Fruit fly (Drosophila melanogaster): Measurements from ENCODE around the gene inaF-C.
A peak's percentile ranks its signal among the peaks of the same experiment; 100 is the strongest.

Gene inaF-C

dm6 chrX:11678539-11679040 lies 53.0 kb downstream of the inaF-C start, which contains the start of the genes Vlet and bif (continued):
- peak; percentile 71 for TF ChIP-seq CG17385 (GFP tag; optimal IDR thresholded peaks at IDR 0.05)
- TF ChIP-seq unc-4 (GFP tag; IDR thresholded peaks at IDR 0.05; ENCODE audit: partially characterized antibody): peak; percentile 59; the same call in 1 of the 2 replicates
- no peak for TF ChIP-seq h (optimal IDR thresholded peaks at IDR 0.05)
- no peak for TF ChIP-seq CG17328 (GFP tag; IDR thresholded peaks at IDR 0.05)
- peak; percentile 56 for TF ChIP-seq D19A (tag; optimal IDR thresholded peaks at IDR 0.05)
- peak; percentile 62 for TF ChIP-seq CG1233 (GFP tag; optimal IDR thresholded peaks at IDR 0.05)
- no peak for TF ChIP-seq Mes4 (GFP tag; optimal IDR thresholded peaks at IDR 0.05)
- TF ChIP-seq Atf-2 (GFP tag; optimal IDR thresholded peaks at IDR 0.05): peak; percentile 19
- 0 out of 3 replicates have a peak, but pooled peaks have one; percentile 18 for TF ChIP-seq CG6175 (GFP tag; IDR thresholded peaks at IDR 0.05)
- TF ChIP-seq CG18262 (tag; optimal IDR thresholded peaks at IDR 0.05): peak; percentile 70
- no peak for TF ChIP-seq D (optimal IDR thresholded peaks at IDR 0.05)
- peak; percentile 44 for TF ChIP-seq D (GFP tag; optimal IDR thresholded peaks at IDR 0.05)
- TF ChIP-seq C15 (GFP tag; IDR thresholded peaks at IDR 0.05): no peak
- no peak for TF ChIP-seq B-H1 (GFP tag; IDR thresholded peaks at IDR 0.05)
- TF ChIP-seq ash1 (GFP tag; optimal IDR thresholded peaks at IDR 0.05): no peak
- peak; percentile 61; the same call in 2 of the 3 replicates for TF ChIP-seq CG11560 (tag; IDR thresholded peaks at IDR 0.05)
- no peak for TF ChIP-seq disco-r (GFP tag; optimal IDR thresholded peaks at IDR 0.05)
- peak; percentile 61 for TF ChIP-seq Sry-δ (GFP tag; optimal IDR thresholded peaks at IDR 0.05)
- no peak for TF ChIP-seq NK7.1 (GFP tag; optimal IDR thresholded peaks at IDR 0.05)
- peak; percentile 33 for TF ChIP-seq Hsf (GFP tag; optimal IDR thresholded peaks at IDR 0.05)
- TF ChIP-seq tx (GFP tag; optimal IDR thresholded peaks at IDR 0.05): peak; percentile 29
- peak; percentile 33 for TF ChIP-seq Asciz (GFP tag; optimal IDR thresholded peaks at IDR 0.05)
- TF ChIP-seq br (optimal IDR thresholded peaks at IDR 0.05): no peak
- TF ChIP-seq CG12744 (GFP tag; optimal IDR thresholded peaks at IDR 0.05): no peak
- TF ChIP-seq CG17359 (tag; optimal IDR thresholded peaks at IDR 0.05): peak; percentile 47
- TF ChIP-seq CG13424 (tag; optimal IDR thresholded peaks at IDR 0.05): peak; percentile 78
- peak; percentile 34 for TF ChIP-seq Six4 (GFP tag; optimal IDR thresholded peaks at IDR 0.05)
- peak; percentile 74 for TF ChIP-seq ind (GFP tag; optimal IDR thresholded peaks at IDR 0.05)
- TF ChIP-seq CG18764 (GFP tag; optimal IDR thresholded peaks at IDR 0.05): peak; percentile 16
- TF ChIP-seq schlank (tag; optimal IDR thresholded peaks at IDR 0.05): no peak
- peak; percentile 27 for TF ChIP-seq Myb (GFP tag; optimal IDR thresholded peaks at IDR 0.05)
- TF ChIP-seq bbx (GFP tag; IDR thresholded peaks at IDR 0.05; ENCODE audit: partially characterized antibody): peak; percentile 55
- peak; percentile 41; the same call in 1 of the 2 replicates for TF ChIP-seq CG14667 (GFP tag; IDR thresholded peaks at IDR 0.05)
- TF ChIP-seq lab (GFP tag; optimal IDR thresholded peaks at IDR 0.05): no peak
- TF ChIP-seq lov (optimal IDR thresholded peaks at IDR 0.05): no peak
- TF ChIP-seq lov (GFP tag; IDR thresholded peaks at IDR 0.05): 0 out of 3 replicates have a peak, but pooled peaks have one; percentile 9
- TF ChIP-seq gsb (GFP tag; IDR thresholded peaks at IDR 0.05): no peak
- TF ChIP-seq Ada2b (GFP tag; IDR thresholded peaks at IDR 0.05): 0 out of 2 replicates have a peak, but pooled peaks have one; percentile 13
- TF ChIP-seq Atf6 (GFP tag; IDR thresholded peaks at IDR 0.05): peak; percentile 42; the same call in 1 of the 2 replicates
- peak in 1 of 2 experiments; percentile 27 for TF ChIP-seq insv (GFP tag; optimal IDR thresholded peaks at IDR 0.05)
- no peak for TF ChIP-seq toy (GFP tag; IDR thresholded peaks at IDR 0.05)
- TF ChIP-seq ap (GFP tag; IDR thresholded peaks at IDR 0.05): 0 out of 2 replicates have a peak, but pooled peaks have one; percentile 8
- no peak for TF ChIP-seq CG3838 (GFP tag; optimal IDR thresholded peaks at IDR 0.05)
- no peak for TF ChIP-seq CG16779 (GFP tag; IDR thresholded peaks at IDR 0.05)
- TF ChIP-seq HmgZ (tag; optimal IDR thresholded peaks at IDR 0.05): peak; percentile 31
- TF ChIP-seq Stat92E (GFP tag; optimal IDR thresholded peaks at IDR 0.05): no peak
- TF ChIP-seq p53 (GFP tag; optimal IDR thresholded peaks at IDR 0.05): no peak
- peak; percentile 71 for TF ChIP-seq CG12659 (GFP tag; optimal IDR thresholded peaks at IDR 0.05)
- no peak for TF ChIP-seq sna (GFP tag; IDR thresholded peaks at IDR 0.05; ENCODE audit: partially characterized antibody)
- TF ChIP-seq pnt (GFP tag; optimal IDR thresholded peaks at IDR 0.05): peak; percentile 43
- TF ChIP-seq gfzf (GFP tag; optimal IDR thresholded peaks at IDR 0.05): no peak
- no peak for TF ChIP-seq CG8359 (GFP tag; optimal IDR thresholded peaks at IDR 0.05; ENCODE audit: borderline replicate concordance)
